Fruit fly (Drosophila melanogaster) whole organism, embryonic: Measurements from ENCODE around the gene put.

Experiments used
- Atf3 ChIP-seq: fragments of 200-800 bp; sonication (Bioruptor generic); optimal IDR thresholded peaks from 3 replicates; lab custom pipeline; 2016; ENCODE audit warnings: missing biosample characterization, missing genetic modification characterization
- B-H1 ChIP-seq: fragments of 200-800 bp; sonication (Bioruptor generic); IDR thresholded peaks from 3 replicates; pipeline ENCODE4 v1.3.6; 2022; ENCODE audit warnings: missing biosample characterization, missing genetic modification characterization
- B-H2 ChIP-seq: fragments of 200-800 bp; sonication (Bioruptor generic); optimal IDR thresholded peaks from 2 replicates; lab custom pipeline; 2018; ENCODE audit warnings: missing biosample characterization, mild to moderate bottlenecking, missing genetic modification characterization
- Bdp1 ChIP-seq: fragments of 200-800 bp; sonication (Bioruptor generic); optimal IDR thresholded peaks from 3 replicates; lab custom pipeline; 2016; ENCODE audit warnings: missing biosample characterization, missing genetic modification characterization
- Blimp-1 ChIP-seq: fragments of 200-800 bp; sonication (Bioruptor generic); optimal IDR thresholded peaks from 3 replicates; lab custom pipeline; 2018; ENCODE audit warnings: missing biosample characterization, missing genetic modification characterization, mild to moderate bottlenecking, moderate library complexity, missing genetic modification reagents
- Bteb2 ChIP-seq: fragments of 200-800 bp; sonication (Bioruptor generic); optimal IDR thresholded peaks from 2 replicates; lab custom pipeline; 2016; ENCODE audit warnings: missing biosample characterization, missing genetic modification characterization
- CG10147 ChIP-seq: fragments of 200-800 bp; sonication (Bioruptor generic); optimal IDR thresholded peaks from 2 replicates; lab custom pipeline; 2019; ENCODE audit warnings: missing biosample characterization, mild to moderate bottlenecking, missing genetic modification characterization, moderate library complexity
- CG10267 ChIP-seq: fragments of 200-800 bp; sonication (Bioruptor generic); optimal IDR thresholded peaks from 2 replicates; lab custom pipeline; 2018; ENCODE audit warnings: missing biosample characterization, mild to moderate bottlenecking, missing genetic modification characterization, moderate library complexity
- CG11560 ChIP-seq: fragments of 200-800 bp; sonication (Bioruptor generic); IDR thresholded peaks from 3 replicates; pipeline ENCODE4 v1.3.6; 2022; ENCODE audit warnings: missing biosample characterization, missing genetic modification characterization
- CG12769 ChIP-seq: fragments of 200-800 bp; sonication (Bioruptor generic); optimal IDR thresholded peaks from 2 replicates; lab custom pipeline; 2019; ENCODE audit warnings: missing biosample characterization, mild to moderate bottlenecking, missing genetic modification characterization, moderate library complexity
- CG13287 ChIP-seq: fragments of 200-800 bp; sonication (Bioruptor generic); IDR thresholded peaks from 2 replicates; pipeline ENCODE4 v1.3.6; 2022; ENCODE audit warnings: missing biosample characterization, missing genetic modification characterization; ENCODE audit not compliant: partially characterized antibody
- CG15269 ChIP-seq: fragments of 200-800 bp; sonication (Bioruptor generic); optimal IDR thresholded peaks from 2 replicates; lab custom pipeline; 2018; ENCODE audit warnings: missing biosample characterization, mild to moderate bottlenecking, missing genetic modification characterization, moderate library complexity
- CG1647 ChIP-seq: fragments of 200-800 bp; sonication (Bioruptor generic); optimal IDR thresholded peaks from 3 replicates; lab custom pipeline; 2016; ENCODE audit warnings: missing biosample characterization, missing genetic modification characterization
- CG1792 ChIP-seq: fragments of 200-800 bp; sonication (Bioruptor generic); optimal IDR thresholded peaks from 2 replicates; lab custom pipeline; 2016; ENCODE audit warnings: missing biosample characterization, missing genetic modification characterization
- CG18011 ChIP-seq: fragments of 200-800 bp; sonication (Bioruptor generic); optimal IDR thresholded peaks from 2 replicates; lab custom pipeline; 2017; ENCODE audit warnings: missing biosample characterization, missing genetic modification characterization, mild to moderate bottlenecking, moderate library complexity, missing genotype
- CG18619 ChIP-seq: fragments of 200-800 bp; sonication (Bioruptor generic); optimal IDR thresholded peaks from 3 replicates; lab custom pipeline; 2017; ENCODE audit warnings: missing biosample characterization, mild to moderate bottlenecking, missing genetic modification characterization
- CG18764 ChIP-seq: fragments of 200-800 bp; sonication (Bioruptor generic); optimal IDR thresholded peaks from 3 replicates; lab custom pipeline; 2016; ENCODE audit warnings: missing biosample characterization, missing genetic modification characterization
- CG2129 ChIP-seq: fragments of 200-800 bp; sonication (Bioruptor generic); IDR thresholded peaks from 2 replicates; pipeline ENCODE4 v1.3.6; 2022; ENCODE audit warnings: missing biosample characterization, missing genetic modification characterization; ENCODE audit not compliant: partially characterized antibody
- CG3726 ChIP-seq: fragments of 200-800 bp; sonication (Bioruptor generic); IDR thresholded peaks from 3 replicates; pipeline ENCODE4, ENCODE4 v1.3.6; 2022; ENCODE audit warnings: missing biosample characterization, missing genetic modification characterization
- CG4404 ChIP-seq: fragments of 200-800 bp; sonication (Bioruptor generic); IDR thresholded peaks from 2 replicates; pipeline ENCODE4 v1.3.6; 2022; ENCODE audit warnings: missing biosample characterization, missing genetic modification characterization
- CG8388 ChIP-seq: fragments of 200-800 bp; sonication (Bioruptor generic); optimal IDR thresholded peaks from 2 replicates; lab custom pipeline; 2019; ENCODE audit warnings: missing biosample characterization, mild to moderate bottlenecking, missing genetic modification characterization, moderate library complexity
- CG9932 ChIP-seq: fragments of 200-800 bp; sonication (Bioruptor generic); IDR thresholded peaks from 2 replicates; pipeline ENCODE4 v1.3.6; 2022; ENCODE audit warnings: missing biosample characterization, missing genetic modification characterization
- D ChIP-seq, 2 experiments: fragments of 200-800 bp in 1 of 2; fragments of >200 bp in 1 of 2; sonication (Bioruptor generic) in 1 of 2; optimal IDR thresholded peaks; 2 replicates in 1 of 2; 3 replicates in 1 of 2; lab custom pipeline; 2017; ENCODE audit warnings: mild to moderate bottlenecking in 1 of 2, missing biosample characterization in 1 of 2, missing genetic modification characterization in 1 of 2, missing genetic modification reagents in 1 of 2
- ERR ChIP-seq: fragments of 200-800 bp; sonication (Bioruptor generic); optimal IDR thresholded peaks from 2 replicates; lab custom pipeline; 2016; ENCODE audit warnings: missing biosample characterization, missing genetic modification characterization
- Lpt ChIP-seq: fragments of >200 bp; optimal IDR thresholded peaks from 2 replicates; lab custom pipeline; 2018; ENCODE audit warnings: missing biosample characterization, missing genetic modification characterization
- Max ChIP-seq: fragments of 200-800 bp; sonication (Bioruptor generic); optimal IDR thresholded peaks from 2 replicates; lab custom pipeline; 2016; ENCODE audit warnings: missing biosample characterization, mild to moderate bottlenecking, missing genetic modification characterization
- Neu2 ChIP-seq: fragments of 200-800 bp; sonication (Bioruptor generic); optimal IDR thresholded peaks from 3 replicates; lab custom pipeline; 2016; ENCODE audit warnings: missing biosample characterization, missing genetic modification characterization, borderline replicate concordance
- Oaz ChIP-seq: fragments of 200-800 bp; sonication (Bioruptor generic); IDR thresholded peaks from 2 replicates; pipeline ENCODE4 v1.3.6; 2022; ENCODE audit warnings: missing biosample characterization, missing genetic modification characterization
- Oli ChIP-seq: fragments of 200-800 bp; sonication (Bioruptor generic); optimal IDR thresholded peaks from 2 replicates; lab custom pipeline; 2018; ENCODE audit warnings: missing biosample characterization, mild to moderate bottlenecking, missing genetic modification characterization, moderate library complexity
- Ssrp ChIP-seq: fragments of 200-800 bp; sonication (Bioruptor generic); optimal IDR thresholded peaks from 2 replicates; lab custom pipeline; 2018; ENCODE audit warnings: missing biosample characterization, mild to moderate bottlenecking, missing genetic modification characterization, moderate library complexity
- cato ChIP-seq: fragments of 200-800 bp; sonication (Bioruptor generic); optimal IDR thresholded peaks from 2 replicates; lab custom pipeline; 2016; ENCODE audit warnings: missing biosample characterization, missing genetic modification characterization, borderline replicate concordance
- caup ChIP-seq: fragments of 200-800 bp; sonication (Bioruptor generic); optimal IDR thresholded peaks from 3 replicates; lab custom pipeline; 2017; ENCODE audit warnings: missing biosample characterization, mild to moderate bottlenecking, missing genetic modification characterization, moderate library complexity; ENCODE audit not compliant: severe bottlenecking
- ci ChIP-seq: fragments of 200-800 bp; sonication (Bioruptor generic); IDR thresholded peaks from 3 replicates; pipeline ENCODE4 v1.3.6; 2022; ENCODE audit warnings: missing biosample characterization, missing genetic modification characterization
- crol ChIP-seq: fragments of 200-800 bp; sonication (Bioruptor generic); IDR thresholded peaks from 2 replicates; pipeline ENCODE4 v1.3.6; 2022; ENCODE audit warnings: missing biosample characterization, missing genetic modification characterization
- dmrt99B ChIP-seq: fragments of 200-800 bp; sonication (Bioruptor generic); optimal IDR thresholded peaks from 2 replicates; lab custom pipeline; 2018; ENCODE audit warnings: missing biosample characterization, mild to moderate bottlenecking, missing genetic modification characterization, moderate library complexity
- dpn ChIP-seq, 2 experiments: fragments of 200-800 bp; sonication (Bioruptor generic); optimal IDR thresholded peaks; 3 replicates each; lab custom pipeline; 2016; ENCODE audit warnings: missing biosample characterization in 2 of 2, missing genetic modification characterization in 2 of 2
- exex ChIP-seq: fragments of 200-800 bp; sonication (Bioruptor generic); optimal IDR thresholded peaks from 4 replicates; lab custom pipeline; 2018; ENCODE audit warnings: missing biosample characterization, mild to moderate bottlenecking, missing genetic modification characterization, moderate library complexity
- fu2 ChIP-seq: fragments of 200-800 bp; sonication (Bioruptor generic); optimal IDR thresholded peaks from 2 replicates; lab custom pipeline; 2016; ENCODE audit warnings: missing biosample characterization, missing genetic modification characterization
- grn ChIP-seq: fragments of 200-800 bp; sonication (Bioruptor generic); optimal IDR thresholded peaks from 3 replicates; lab custom pipeline; 2017; ENCODE audit warnings: missing biosample characterization, missing genetic modification characterization
- gsb-n ChIP-seq: fragments of 200-800 bp; sonication (Bioruptor generic); optimal IDR thresholded peaks from 3 replicates; lab custom pipeline; 2018; ENCODE audit warnings: missing biosample characterization, mild to moderate bottlenecking, missing genetic modification characterization
- jumu ChIP-seq: fragments of 200-800 bp; sonication (Bioruptor generic); optimal IDR thresholded peaks from 3 replicates; lab custom pipeline; 2016; ENCODE audit warnings: missing biosample characterization, missing genetic modification characterization
- ken ChIP-seq: fragments of 200-800 bp; sonication (Bioruptor generic); IDR thresholded peaks from 3 replicates; pipeline ENCODE4 v1.3.6; 2022; ENCODE audit warnings: missing biosample characterization, missing genetic modification characterization
- mam ChIP-seq: fragments of 200-800 bp; sonication (Bioruptor generic); optimal IDR thresholded peaks from 3 replicates; lab custom pipeline; 2016; ENCODE audit warnings: missing biosample characterization, missing genetic modification characterization
- nau ChIP-seq: fragments of 200-800 bp; sonication (Bioruptor generic); optimal IDR thresholded peaks from 3 replicates; lab custom pipeline; 2017; ENCODE audit warnings: missing biosample characterization, mild to moderate bottlenecking, missing genetic modification characterization, missing genetic modification reagents
- onecut ChIP-seq: fragments of 200-800 bp; sonication (Bioruptor generic); IDR thresholded peaks from 2 replicates; pipeline ENCODE4 v1.3.6; 2022; ENCODE audit warnings: missing biosample characterization, missing genetic modification characterization
- otp ChIP-seq: fragments of 200-800 bp; sonication (Bioruptor generic); IDR thresholded peaks from 3 replicates; pipeline ENCODE4, ENCODE4 v1.3.6; 2022; ENCODE audit warnings: missing biosample characterization, missing genetic modification characterization
- pnt ChIP-seq: fragments of 200-800 bp; sonication (Bioruptor generic); optimal IDR thresholded peaks from 3 replicates; lab custom pipeline; 2016; ENCODE audit warnings: missing biosample characterization, missing genetic modification characterization
- pzg ChIP-seq: fragments of 200-800 bp; sonication (Bioruptor generic); optimal IDR thresholded peaks from 3 replicates; lab custom pipeline; 2018; ENCODE audit warnings: missing biosample characterization, mild to moderate bottlenecking, missing genetic modification characterization, moderate library complexity
- sr ChIP-seq: fragments of 200-800 bp; sonication (Bioruptor generic); IDR thresholded peaks from 3 replicates; pipeline ENCODE4 v1.3.6; 2022; ENCODE audit warnings: missing biosample characterization, missing genetic modification characterization
- stc ChIP-seq: fragments of 200-800 bp; sonication (Bioruptor generic); IDR thresholded peaks from 2 replicates; pipeline ENCODE4 v1.3.6; 2022; ENCODE audit warnings: missing biosample characterization, missing genetic modification characterization

Gene put

dm6 chr3R:14597935-14598424 lies 27.5 kb downstream of the put start (continued):
- TF ChIP-seq pnt (GFP tag; lab: Kevin White, UChicago) (no peak), mam (GFP tag; lab: Kevin White, UChicago) (no peak), Oaz (GFP tag; lab: Robert Waterston, UW) (no peak), CG10147 (GFP tag; lab: Kevin White, UChicago) (no peak), jumu (GFP tag; lab: Kevin White, UChicago) (no peak), Bdp1 (GFP tag; lab: Kevin White, UChicago) (no peak), CG9932 (GFP tag; lab: Robert Waterston, UW) (no peak), gsb-n (tag; lab: Kevin White, UChicago) (peak; percentile 26), CG2129 (GFP tag; lab: Robert Waterston, UW) (no peak), CG8388 (GFP tag; lab: Kevin White, UChicago) (peak; percentile 37), Atf3 (GFP tag; lab: Kevin White, UChicago) (no peak), CG11560 (tag; lab: Robert Waterston, UW) (no peak), CG10267 (tag; lab: Kevin White, UChicago) (peak; percentile 33), D (optimal IDR thresholded peaks at IDR 0.05; lab: Kevin White, UChicago) (no peak), D (GFP tag; optimal IDR thresholded peaks at IDR 0.05; lab: Kevin White, UChicago) (peak; percentile 56), CG13287 (no peak), CG1792 (GFP tag; lab: Kevin White, UChicago) (no peak), Bteb2 (no peak), B-H2 (GFP tag; lab: Kevin White, UChicago) (no peak), CG1647 (no peak), exex (tag; lab: Kevin White, UChicago) (no peak), cato (GFP tag; lab: Kevin White, UChicago) (no peak), CG18011 (GFP tag; lab: Kevin White, UChicago) (no peak), crol (GFP tag; lab: Robert Waterston, UW) (0 out of 2 replicates have a peak, but pooled peaks have one; percentile 2), onecut (GFP tag; lab: Robert Waterston, UW) (peak; percentile 27; the same call in 1 of the 2 replicates), nau (peak; percentile 5), Lpt (no peak), stc (peak; percentile 40; the same call in 1 of the 2 replicates), Blimp-1 (GFP tag; lab: Kevin White, UChicago) (peak; percentile 51), CG18619 (GFP tag; lab: Kevin White, UChicago) (no peak), CG12769 (no peak), pzg (GFP tag; lab: Kevin White, UChicago) (no peak), otp (GFP tag; lab: Robert Waterston, UW) (no peak), ci (GFP tag; lab: Robert Waterston, UW) (peak; percentile 53; the same call in 2 of the 3 replicates), Oli (tag; lab: Kevin White, UChicago) (peak; percentile 53), Neu2 (GFP tag; lab: Kevin White, UChicago) (no peak), dpn (GFP tag; optimal IDR thresholded peaks at IDR 0.05; lab: Kevin White, UChicago) (peak in 1 of 2 experiments; percentile 38), CG3726 (GFP tag; lab: Robert Waterston, UW) (no peak), CG4404 (GFP tag; lab: Robert Waterston, UW) (no peak), ken (GFP tag; lab: Robert Waterston, UW) (no peak), CG15269 (tag; lab: Kevin White, UChicago) (peak; percentile 22), grn (no peak), Ssrp (tag; lab: Kevin White, UChicago) (peak; percentile 44), fu2 (GFP tag; lab: Kevin White, UChicago) (no peak), dmrt99B (tag; lab: Kevin White, UChicago) (peak; percentile 49), B-H1 (GFP tag; lab: Robert Waterston, UW) (no peak), Max (GFP tag; lab: Kevin White, UChicago) (no peak), ERR (GFP tag; lab: Kevin White, UChicago) (no peak), CG18764 (GFP tag; lab: Kevin White, UChicago) (no peak), sr (GFP tag; lab: Robert Waterston, UW) (no peak), caup (GFP tag; lab: Kevin White, UChicago) (no peak)
